Fruit fly (Drosophila melanogaster) whole organism: ENCODE measurements around the gene CG6420.

Source experiments
- CG8478 ChIP-seq: fragments of >200 bp; optimal IDR thresholded peaks from 2 replicates; lab custom pipeline; 2018; ENCODE audit warnings: inconsistent platforms
- Dll ChIP-seq: fragments of >200 bp; optimal IDR thresholded peaks from 2 replicates; lab custom pipeline; 2017
- EcR ChIP-seq, 2 experiments: fragments of >200 bp; optimal IDR thresholded peaks; 2 replicates each; lab custom pipeline; 2017; ENCODE audit warnings: missing biosample characterization in 2 of 2, missing genetic modification characterization in 2 of 2, missing genetic modification reagents in 2 of 2
- pan ChIP-seq: fragments of >200 bp; optimal IDR thresholded peaks from 2 replicates; lab custom pipeline; 2017
- psq ChIP-seq: fragments of >200 bp; optimal IDR thresholded peaks from 2 replicates; lab custom pipeline; 2017
- usp ChIP-seq: fragments of >200 bp; optimal IDR thresholded peaks from 2 replicates; lab custom pipeline; 2017; ENCODE audit warnings: missing biosample characterization, missing genetic modification characterization, mixed read lengths

Gene CG6420

DNA sequence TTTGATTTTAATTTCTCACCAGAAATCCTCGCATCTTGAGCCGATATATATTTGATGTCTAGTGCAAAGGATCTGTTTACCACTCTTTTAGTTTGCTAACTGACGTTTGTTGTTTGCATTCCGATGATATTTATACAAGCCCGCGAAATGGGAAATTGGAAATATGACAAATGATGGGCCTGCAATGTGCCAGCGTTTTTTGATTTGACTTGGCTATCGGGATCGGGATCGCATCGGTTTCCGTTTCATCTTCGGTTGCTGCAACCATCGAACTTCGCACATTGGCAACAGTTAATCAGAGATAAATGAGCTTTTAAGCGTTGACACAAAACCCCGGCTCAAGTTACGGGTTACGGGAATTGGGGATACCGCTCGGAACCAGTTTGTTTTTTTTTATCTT, 31.5 kb downstream of the CG6420 start, which contains the start of gene TwdlQ:
TwdlQ (minus strand) TSS at position 101 of the 400 bp plus-strand sequence.
- TF ChIP-seq usp (GFP tag; lab: Kevin White, UChicago) (no peak), pan (no peak), EcR (GFP tag; optimal IDR thresholded peaks at IDR 0.05; lab: Kevin White, UChicago) (no peak), CG8478 (lab: Kevin White, UChicago) (no peak), psq (lab: Kevin White, UChicago) (no peak), Dll (lab: Kevin White, UChicago) (no peak)

- TF ChIP-seq Dll (lab: Kevin White, UChicago) (no peak), pan (no peak), EcR (GFP tag; optimal IDR thresholded peaks at IDR 0.05; lab: Kevin White, UChicago) (no peak), CG8478 (lab: Kevin White, UChicago) (no peak), usp (GFP tag; lab: Kevin White, UChicago) (no peak), psq (lab: Kevin White, UChicago) (no peak)
Measured at dm6 chr3R:26690197-26690596, 34.8 kb downstream of the CG6420 start.

DNA sequence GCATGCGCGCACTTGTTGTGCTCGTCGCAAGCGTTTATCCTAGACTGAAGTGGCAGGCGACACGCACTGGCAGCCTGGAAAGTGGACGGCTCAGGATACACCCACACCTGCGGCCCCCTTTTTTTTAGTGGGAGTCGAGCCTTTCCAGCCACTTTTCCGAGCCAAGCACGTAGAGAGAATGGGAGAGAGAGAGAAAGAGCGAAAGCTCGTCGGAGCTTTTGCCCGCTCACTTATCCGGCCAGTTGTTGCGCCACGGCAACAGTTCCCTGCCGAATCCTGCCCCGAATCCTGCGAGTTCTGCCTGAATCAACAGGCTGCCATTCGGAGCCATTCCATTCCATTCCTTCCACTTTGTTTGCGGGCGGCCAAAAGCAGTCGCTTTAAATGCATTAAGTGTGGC, 43.1 kb downstream of the CG6420 start, which contains the start of gene beat-VII:
beat-VII (minus strand) TSS at position 20 of the 400 bp plus-strand sequence.
- TF ChIP-seq EcR (GFP tag; optimal IDR thresholded peaks at IDR 0.05; lab: Kevin White, UChicago) (no peak), psq (lab: Kevin White, UChicago) (no peak), usp (GFP tag; lab: Kevin White, UChicago) (no peak), pan (no peak), Dll (lab: Kevin White, UChicago) (no peak), CG8478 (lab: Kevin White, UChicago) (no peak)

- TF ChIP-seq CG8478 (lab: Kevin White, UChicago) (no peak), EcR (GFP tag; optimal IDR thresholded peaks at IDR 0.05; lab: Kevin White, UChicago) (no peak), Dll (lab: Kevin White, UChicago) (no peak), pan (no peak), usp (GFP tag; lab: Kevin White, UChicago) (no peak), psq (lab: Kevin White, UChicago) (no peak)
Measured at dm6 chr3R:26671525-26672132, 53.4 kb downstream of the CG6420 start.

DNA sequence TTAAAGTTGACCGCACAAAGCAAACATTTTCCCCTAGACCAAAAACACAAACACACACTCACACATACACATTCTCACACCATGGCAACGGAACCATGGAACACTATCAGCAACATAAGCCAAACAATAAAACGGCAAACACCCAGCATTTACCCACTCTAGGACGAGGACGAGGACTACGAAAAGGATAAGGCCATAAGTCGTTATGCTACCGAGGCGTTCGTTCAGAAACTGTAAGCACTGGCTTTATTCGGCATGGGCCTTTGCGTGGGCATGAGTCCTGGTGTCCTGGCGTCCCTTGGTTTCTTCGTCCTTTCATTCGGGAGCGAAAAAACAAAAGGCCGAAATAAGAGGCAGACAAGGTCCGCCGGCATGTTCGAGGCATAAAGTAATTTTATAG, 54.7 kb downstream of the CG6420 start:
- TF ChIP-seq EcR (GFP tag; optimal IDR thresholded peaks at IDR 0.05; lab: Kevin White, UChicago) = no peak
- no peak for TF ChIP-seq CG8478 (lab: Kevin White, UChicago)
- TF ChIP-seq usp (GFP tag; lab: Kevin White, UChicago) = no peak
- TF ChIP-seq psq (lab: Kevin White, UChicago) = no peak
- TF ChIP-seq Dll (lab: Kevin White, UChicago) = no peak
- no peak for TF ChIP-seq pan
